Worm (Caenorhabditis elegans) whole organism, L4 larva: Measurements from ENCODE around the gene F31F6.1.

ENCODE experiments used
- D1046.2 ChIP-seq: fragments of 200-800 bp; sonication (Bioruptor generic); IDR thresholded peaks from 2 replicates; pipeline ENCODE4 v1.3.6; 2022; ENCODE audit warnings: missing genetic modification characterization, missing compliant biosample characterization
- F26F4.8 ChIP-seq: fragments of 200-800 bp; sonication (Bioruptor generic); conservative IDR thresholded peaks from 2 replicates; pipeline ENCODE4 v1.3.6; 2022; ENCODE audit warnings: missing genetic modification characterization, missing compliant biosample characterization
- F37D6.2 ChIP-seq: sonication (generic microtip); optimal IDR thresholded peaks from 2 replicates; lab custom pipeline; 2016; ENCODE audit warnings: mild to moderate bottlenecking, missing genetic modification characterization, missing compliant biosample characterization
- T20F7.1 ChIP-seq: fragments of 200-800 bp; sonication (Bioruptor generic); optimal IDR thresholded peaks from 2 replicates; lab custom pipeline; 2018; ENCODE audit warnings: mild to moderate bottlenecking, missing genetic modification characterization, missing compliant biosample characterization
- T26A8.4 ChIP-seq: fragments of 200-800 bp; sonication (Bioruptor generic); IDR thresholded peaks from 2 replicates; pipeline ENCODE4 v1.3.6; 2022; ENCODE audit warnings: missing genetic modification characterization, missing compliant biosample characterization
- Y48G9A.11 ChIP-seq: fragments of 200-800 bp; sonication (Bioruptor generic); IDR thresholded peaks from 2 replicates; pipeline ENCODE4 v1.3.6; 2022; ENCODE audit warnings: missing genetic modification reagents, missing genetic modification characterization, missing compliant biosample characterization
- Y5F2A.4 ChIP-seq: fragments of 200-800 bp; sonication (Bioruptor generic); optimal IDR thresholded peaks from 2 replicates; lab custom pipeline; 2018; ENCODE audit warnings: mild to moderate bottlenecking, missing genetic modification characterization, missing compliant biosample characterization
- ZK337.2 ChIP-seq: fragments of 200-800 bp; sonication (Bioruptor generic); IDR thresholded peaks from 2 replicates; pipeline ENCODE4 v1.3.6; 2022; ENCODE audit warnings: missing genetic modification reagents, missing genetic modification characterization, missing compliant biosample characterization
- ZK546.5 ChIP-seq, 2 experiments: sonication (generic microtip); optimal IDR thresholded peaks; 2 replicates each; lab custom pipeline; 2017; ENCODE audit warnings: missing biosample characterization in 2 of 2, missing genetic modification characterization in 2 of 2
- ama-1 ChIP-seq: fragments of 150-350 bp; optimal IDR thresholded peaks from 2 replicates; lab custom pipeline; 2014; ENCODE audit warnings: inconsistent platforms, mixed read lengths
- arid-1 ChIP-seq: fragments of 200-800 bp; sonication (Bioruptor generic); conservative IDR thresholded peaks from 2 replicates; pipeline ENCODE4 v1.3.6; 2022; ENCODE audit warnings: missing genetic modification reagents, missing genetic modification characterization, missing compliant biosample characterization
- attf-4 ChIP-seq: sonication (generic microtip); optimal IDR thresholded peaks from 3 replicates; lab custom pipeline; 2017; ENCODE audit warnings: missing biosample characterization, missing genetic modification characterization
- ceh-20 ChIP-seq: fragments of 200-800 bp; sonication (Bioruptor generic); IDR thresholded peaks from 2 replicates; pipeline ENCODE4 v1.3.6; 2022; ENCODE audit warnings: missing genetic modification reagents, missing genetic modification characterization, missing compliant biosample characterization
- ceh-44 ChIP-seq: fragments of 200-800 bp; sonication (Bioruptor generic); IDR thresholded peaks from 2 replicates; pipeline ENCODE4 v1.3.6; 2022; ENCODE audit warnings: missing genetic modification reagents, missing genetic modification characterization, missing compliant biosample characterization
- ceh-62 ChIP-seq: sonication (generic microtip); optimal IDR thresholded peaks from 2 replicates; lab custom pipeline; 2017; ENCODE audit warnings: missing biosample characterization, missing genetic modification characterization
- ceh-82 ChIP-seq: sonication (generic microtip); optimal IDR thresholded peaks from 2 replicates; lab custom pipeline; 2017; ENCODE audit warnings: missing biosample characterization, missing genetic modification characterization
- ces-1 ChIP-seq: fragments of 150-350 bp; sonication (generic microtip); optimal IDR thresholded peaks from 4 replicates; lab custom pipeline; 2014; ENCODE audit warnings: missing biosample characterization, missing genetic modification reagents, missing genetic modification characterization
- cey-2 ChIP-seq: sonication (generic microtip); optimal IDR thresholded peaks from 3 replicates; lab custom pipeline; 2017; ENCODE audit warnings: missing genetic modification characterization, mild to moderate bottlenecking, missing compliant biosample characterization, antibody characterized with exemption, borderline replicate concordance; ENCODE audit not compliant: insufficient read depth
- daf-16 ChIP-seq, 3 experiments: sonication (generic microtip); optimal IDR thresholded peaks; 2 replicates each; lab custom pipeline; 2016 to 2017; ENCODE audit warnings: missing genetic modification characterization in 3 of 3, missing genetic modification reagents in 3 of 3, mild to moderate bottlenecking in 2 of 3, missing compliant biosample characterization in 2 of 3, missing biosample characterization in 1 of 3, moderate library complexity in 1 of 3
- daf-19 ChIP-seq: fragments of 200-800 bp; sonication (Bioruptor generic); conservative IDR thresholded peaks from 2 replicates; pipeline ENCODE4 v1.3.6; 2022; ENCODE audit warnings: missing genetic modification characterization, missing compliant biosample characterization
- dmd-8 ChIP-seq: fragments of 200-800 bp; sonication (Bioruptor generic); IDR thresholded peaks from 2 replicates; pipeline ENCODE4 v1.3.6; 2022; ENCODE audit warnings: missing genetic modification characterization, missing compliant biosample characterization
- dmd-9 ChIP-seq: fragments of 200-800 bp; sonication (Bioruptor generic); IDR thresholded peaks from 2 replicates; pipeline ENCODE4 v1.3.6; 2022; ENCODE audit warnings: missing genetic modification reagents, missing genetic modification characterization, missing compliant biosample characterization
- dpl-1 ChIP-seq: fragments of 150-350 bp; optimal IDR thresholded peaks from 2 replicates; lab custom pipeline; 2014; ENCODE audit warnings: missing biosample characterization, missing genetic modification reagents, missing genetic modification characterization
- duxl-1 ChIP-seq: sonication (generic microtip); optimal IDR thresholded peaks from 2 replicates; lab custom pipeline; 2016; ENCODE audit warnings: mild to moderate bottlenecking, missing genetic modification characterization, moderate library complexity, missing compliant biosample characterization; ENCODE audit not compliant: poor library complexity
- fkh-10 ChIP-seq: fragments of 150-350 bp; optimal IDR thresholded peaks from 2 replicates; lab custom pipeline; 2014; ENCODE audit warnings: missing biosample characterization, missing genetic modification reagents, missing genetic modification characterization
- fos-1 ChIP-seq: fragments of 150-350 bp; optimal IDR thresholded peaks from 2 replicates; lab custom pipeline; 2014; ENCODE audit warnings: missing biosample characterization, missing genetic modification characterization
- jun-1 ChIP-seq: fragments of 150-350 bp; optimal IDR thresholded peaks from 2 replicates; lab custom pipeline; 2014; ENCODE audit warnings: missing biosample characterization, missing genetic modification reagents, missing genetic modification characterization
- lim-7 ChIP-seq: fragments of 200-800 bp; sonication (Bioruptor generic); IDR thresholded peaks from 2 replicates; pipeline ENCODE4 v1.3.6; 2022; ENCODE audit warnings: missing genetic modification characterization, missing compliant biosample characterization
- lin-1 ChIP-seq: fragments of 200-800 bp; sonication (Bioruptor generic); IDR thresholded peaks from 2 replicates; pipeline ENCODE4 v1.3.6; 2022; ENCODE audit warnings: missing genetic modification reagents, missing genetic modification characterization, missing compliant biosample characterization
- lin-13 ChIP-seq: fragments of 150-350 bp; optimal IDR thresholded peaks from 2 replicates; lab custom pipeline; 2014; ENCODE audit warnings: missing biosample characterization, missing genetic modification reagents, missing genetic modification characterization
- lin-39 ChIP-seq: fragments of 150-350 bp; optimal IDR thresholded peaks from 2 replicates; lab custom pipeline; 2014; ENCODE audit warnings: missing biosample characterization, missing genetic modification reagents, missing genetic modification characterization
- lir-3 ChIP-seq: sonication (generic microtip); optimal IDR thresholded peaks from 2 replicates; lab custom pipeline; 2016; ENCODE audit warnings: mild to moderate bottlenecking, missing genetic modification characterization, missing compliant biosample characterization
- mdl-1 ChIP-seq, 2 experiments: fragments of 150-350 bp in 1 of 2; sonication (generic microtip) in 1 of 2; optimal IDR thresholded peaks; 2 replicates each; lab custom pipeline; 2014 to 2017; ENCODE audit warnings: missing biosample characterization in 2 of 2, missing genetic modification characterization in 2 of 2
- mdt-29 ChIP-seq: fragments of 200-800 bp; sonication (Bioruptor generic); IDR thresholded peaks from 2 replicates; pipeline ENCODE4 v1.3.6; 2022; ENCODE audit warnings: missing genetic modification reagents, missing genetic modification characterization, missing compliant biosample characterization
- nhr-11 ChIP-seq: fragments of 150-350 bp; optimal IDR thresholded peaks from 2 replicates; lab custom pipeline; 2014; ENCODE audit warnings: missing biosample characterization, missing genetic modification characterization
- nhr-111 ChIP-seq: fragments of 200-800 bp; sonication (Bioruptor generic); optimal IDR thresholded peaks from 2 replicates; lab custom pipeline; 2018; ENCODE audit warnings: mild to moderate bottlenecking, missing genetic modification characterization, missing compliant biosample characterization
- nhr-25 ChIP-seq: sonication (generic microtip); optimal IDR thresholded peaks from 2 replicates; lab custom pipeline; 2017; ENCODE audit warnings: missing genetic modification characterization, mild to moderate bottlenecking, missing compliant biosample characterization, antibody characterized with exemption, moderate library complexity, borderline replicate concordance; ENCODE audit not compliant: insufficient read depth
- nhr-28 ChIP-seq: fragments of 150-350 bp; optimal IDR thresholded peaks from 2 replicates; lab custom pipeline; 2014; ENCODE audit warnings: missing biosample characterization, missing genetic modification characterization
- nhr-41 ChIP-seq: fragments of 200-800 bp; sonication (Bioruptor generic); IDR thresholded peaks from 2 replicates; pipeline ENCODE4 v1.3.6; 2022; ENCODE audit warnings: missing genetic modification reagents, missing genetic modification characterization, missing compliant biosample characterization
- nhr-42 ChIP-seq: fragments of 200-800 bp; sonication (Bioruptor generic); IDR thresholded peaks from 2 replicates; pipeline ENCODE4 v1.3.6; 2022; ENCODE audit warnings: missing genetic modification characterization, missing compliant biosample characterization
- nhr-48 ChIP-seq: sonication (generic microtip); optimal IDR thresholded peaks from 2 replicates; lab custom pipeline; 2016; ENCODE audit warnings: mild to moderate bottlenecking, missing genetic modification characterization, missing compliant biosample characterization
- nhr-76 ChIP-seq: fragments of 150-350 bp; optimal IDR thresholded peaks from 2 replicates; lab custom pipeline; 2014; ENCODE audit warnings: missing biosample characterization, missing genetic modification characterization
- nhr-77 ChIP-seq: fragments of 150-350 bp; optimal IDR thresholded peaks from 2 replicates; lab custom pipeline; 2014; ENCODE audit warnings: missing biosample characterization, missing genetic modification characterization
- php-3 ChIP-seq: fragments of 200-800 bp; sonication (Bioruptor generic); IDR thresholded peaks from 2 replicates; pipeline ENCODE4 v1.3.6; 2022; ENCODE audit warnings: missing genetic modification reagents, missing genetic modification characterization, missing compliant biosample characterization
- rbr-2 ChIP-seq: sonication (generic microtip); optimal IDR thresholded peaks from 2 replicates; lab custom pipeline; 2016; ENCODE audit warnings: missing genotype, missing genetic modification characterization, missing compliant biosample characterization
- sdz-12 ChIP-seq: fragments of 200-800 bp; sonication (Bioruptor generic); optimal IDR thresholded peaks from 2 replicates; lab custom pipeline; 2018; ENCODE audit warnings: mild to moderate bottlenecking, missing genetic modification characterization, missing compliant biosample characterization
- set-16 ChIP-seq: fragments of 200-800 bp; sonication (Bioruptor generic); IDR thresholded peaks from 2 replicates; pipeline ENCODE4 v1.3.6; 2022; ENCODE audit warnings: missing genetic modification reagents, missing genetic modification characterization, missing compliant biosample characterization
- snpc-4 ChIP-seq: fragments of 150-350 bp; optimal IDR thresholded peaks from 2 replicates; lab custom pipeline; 2014; ENCODE audit warnings: missing biosample characterization, missing genetic modification characterization
- tra-1 ChIP-seq: fragments of 200-800 bp; sonication (Bioruptor generic); IDR thresholded peaks from 2 replicates; pipeline ENCODE4 v1.3.6; 2022; ENCODE audit warnings: missing genetic modification reagents, missing genetic modification characterization, missing compliant biosample characterization
- zag-1 ChIP-seq: fragments of 150-350 bp; optimal IDR thresholded peaks from 2 replicates; lab custom pipeline; 2014; ENCODE audit warnings: missing biosample characterization, missing genetic modification characterization
- zip-11 ChIP-seq: fragments of 200-800 bp; sonication (Bioruptor generic); IDR thresholded peaks from 2 replicates; pipeline ENCODE4 v1.3.6; 2022; ENCODE audit warnings: missing genetic modification characterization, missing compliant biosample characterization
- zip-2 ChIP-seq: fragments of 150-350 bp; optimal IDR thresholded peaks from 2 replicates; lab custom pipeline; 2014; ENCODE audit warnings: missing biosample characterization, missing genetic modification characterization

F31F6.1 gene

ce11 chrX:14841030-14841429 is 27.1 kb downstream of the F31F6.1 start (continued):
- TF ChIP-seq nhr-41 (no peak), ZK337.2 (GFP tag; lab: Robert Waterston, UW) (no peak), daf-19 (GFP tag; lab: Robert Waterston, UW) (no peak), set-16 (GFP tag; lab: Robert Waterston, UW) (peak; percentile 64; the same call in 1 of the 2 replicates), lin-39 (tag; lab: Kevin White, UChicago) (no peak), rbr-2 (tag; lab: Kevin White, UChicago) (peak; percentile 91), nhr-76 (tag; lab: Kevin White, UChicago) (no peak), D1046.2 (no peak), ZK546.5 (tag; optimal IDR thresholded peaks at IDR 0.05; lab: Kevin White, UChicago) (no peak), F26F4.8 (GFP tag; lab: Robert Waterston, UW) (no peak), Y5F2A.4 (GFP tag; lab: Kevin White, UChicago) (no peak), nhr-48 (tag; lab: Kevin White, UChicago) (peak; percentile 67), ces-1 (GFP tag; lab: Kevin White, UChicago) (peak; percentile 24), attf-4 (tag; lab: Kevin White, UChicago) (no peak), mdt-29 (GFP tag; lab: Robert Waterston, UW) (no peak), lir-3 (no peak), nhr-111 (no peak), ama-1 (lab: Kevin White, UChicago) (peak; percentile 10), mdl-1 (tag; optimal IDR thresholded peaks at IDR 0.05; lab: Kevin White, UChicago) (peak; percentile 75 to 97), nhr-11 (peak; percentile 87), zip-11 (GFP tag; lab: Robert Waterston, UW) (no peak), F37D6.2 (tag; lab: Kevin White, UChicago) (peak; percentile 84), zag-1 (tag; lab: Kevin White, UChicago) (no peak), php-3 (GFP tag; lab: Robert Waterston, UW) (no peak), Y48G9A.11 (GFP tag; lab: Robert Waterston, UW) (no peak), lin-13 (GFP tag; lab: Kevin White, UChicago) (peak; percentile 70), duxl-1 (tag; lab: Kevin White, UChicago) (no peak), dpl-1 (peak; percentile 75), fos-1 (tag; lab: Kevin White, UChicago) (no peak), T20F7.1 (GFP tag; lab: Kevin White, UChicago) (peak; percentile 60), ceh-20 (GFP tag; lab: Robert Waterston, UW) (peak; percentile 67; the same call in 1 of the 2 replicates), nhr-42 (0 out of 2 replicates have a peak, but pooled peaks have one; percentile 18), nhr-77 (tag; lab: Kevin White, UChicago) (peak; percentile 85), arid-1 (GFP tag; lab: Robert Waterston, UW) (0 out of 2 replicates have a peak, but pooled peaks have one; percentile 7), ceh-44 (no peak), T26A8.4 (GFP tag; lab: Robert Waterston, UW) (no peak), dmd-9 (no peak), lin-1 (GFP tag; lab: Robert Waterston, UW) (no peak), fkh-10 (peak; percentile 94), cey-2 (no peak), jun-1 (tag; lab: Kevin White, UChicago) (peak; percentile 60), nhr-28 (tag; lab: Kevin White, UChicago) (peak; percentile 90), ceh-62 (no peak), snpc-4 (tag; lab: Kevin White, UChicago) (no peak), zip-2 (tag; lab: Kevin White, UChicago) (no peak), sdz-12 (no peak), tra-1 (GFP tag; lab: Robert Waterston, UW) (no peak), nhr-25 (tag; lab: Kevin White, UChicago) (peak; percentile 38), daf-16 (GFP tag; optimal IDR thresholded peaks at IDR 0.05; lab: Kevin White, UChicago) (peak in 1 of 2 experiments; percentile 64), daf-16 (tag; optimal IDR thresholded peaks at IDR 0.05; lab: Kevin White, UChicago) (peak; percentile 59), lim-7 (GFP tag; lab: Robert Waterston, UW) (no peak), dmd-8 (GFP tag; lab: Robert Waterston, UW) (no peak), ceh-82 (tag; lab: Kevin White, UChicago) (no peak)
